Worm (Caenorhabditis elegans): ENCODE measurements around the gene hsp-75.

The hsp-75 gene

DNA sequence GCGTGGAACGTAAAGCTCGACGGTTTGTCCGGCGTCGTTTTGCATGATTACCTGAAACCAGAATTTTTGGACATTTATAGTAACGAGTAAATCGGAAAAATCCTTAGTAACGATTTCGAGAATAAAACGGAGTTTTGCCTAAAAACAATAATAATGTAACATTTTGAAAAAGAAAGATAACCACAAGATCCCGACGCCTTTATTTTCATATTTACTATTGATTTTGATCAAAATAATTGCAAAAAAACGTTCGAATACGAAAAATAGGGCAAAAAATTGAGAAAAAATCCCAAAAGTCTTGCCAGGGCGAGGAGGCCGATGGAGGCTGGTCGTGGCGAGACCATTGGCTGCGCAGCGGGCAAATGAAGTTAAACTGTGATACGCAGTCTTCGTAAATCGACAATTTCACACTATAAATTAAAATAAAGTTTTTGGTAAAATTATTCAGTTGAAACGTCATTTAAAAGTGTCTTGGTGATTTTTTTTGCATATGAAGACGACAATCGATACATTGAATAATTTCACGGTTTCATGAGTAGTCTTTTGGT, 36.9 kb downstream of the hsp-75 start, which contains the start of gene rps-21 (continued):
- TF ChIP-seq nhr-47 (tag; optimal IDR thresholded peaks at IDR 0.05): peak; percentile 84
- no peak for TF ChIP-seq Y116A8C.19 (tag; optimal IDR thresholded peaks at IDR 0.05; ENCODE audit: borderline replicate concordance)
- peak; percentile 88 for TF ChIP-seq xbp-1 (tag; optimal IDR thresholded peaks at IDR 0.05)
- TF ChIP-seq fos-1 (tag; optimal IDR thresholded peaks at IDR 0.05): peak; percentile 43
- peak; percentile 31 for TF ChIP-seq vab-15 (tag; optimal IDR thresholded peaks at IDR 0.05)
- no peak for TF ChIP-seq efl-3 (GFP tag; optimal IDR thresholded peaks at IDR 0.05)
- peak; percentile 88 for TF ChIP-seq nhr-20 (tag; optimal IDR thresholded peaks at IDR 0.05)
- peak; percentile 67 for TF ChIP-seq lin-13 (GFP tag; optimal IDR thresholded peaks at IDR 0.05)
- peak; percentile 60 for TF ChIP-seq pax-3 (tag; optimal IDR thresholded peaks at IDR 0.05)
- TF ChIP-seq lin-15B (tag; optimal IDR thresholded peaks at IDR 0.05): peak; percentile 83
- TF ChIP-seq snpc-4 (tag; optimal IDR thresholded peaks at IDR 0.05): peak; percentile 55
- TF ChIP-seq lir-3 (tag; optimal IDR thresholded peaks at IDR 0.05; ENCODE audit: poor library complexity): peak; percentile 47
- no peak for TF ChIP-seq hlh-17 (GFP tag; optimal IDR thresholded peaks at IDR 0.05; ENCODE audit: borderline replicate concordance)
- peak in 1 of 2 experiments; percentile 59 for TF ChIP-seq ztf-11 (tag; optimal IDR thresholded peaks at IDR 0.05)
- TF ChIP-seq unc-30 (tag; optimal IDR thresholded peaks at IDR 0.05): no peak
- TF ChIP-seq swsn-7 (tag; optimal IDR thresholded peaks at IDR 0.05): peak; percentile 80
- no peak for TF ChIP-seq unc-98 (GFP tag; IDR thresholded peaks at IDR 0.05)
- TF ChIP-seq lsy-2 (tag; optimal IDR thresholded peaks at IDR 0.05): peak; percentile 92 to 94
- TF ChIP-seq nhr-85 (tag): peak; percentile 91
- peak; percentile 76 for TF ChIP-seq fkh-8 (tag; optimal IDR thresholded peaks at IDR 0.05)
- peak; percentile 73 for TF ChIP-seq jun-1 (tag; optimal IDR thresholded peaks at IDR 0.05)
- TF ChIP-seq efl-1 (optimal IDR thresholded peaks at IDR 0.05): peak; percentile 86 to 88
- TF ChIP-seq efl-1 (GFP tag; optimal IDR thresholded peaks at IDR 0.05 in 1 of 2): peak; percentile 78 to 98
- TF ChIP-seq mep-1 (tag; optimal IDR thresholded peaks at IDR 0.05): peak; percentile 80
- 0 out of 2 replicates have a peak, but pooled peaks have one; percentile 9 for TF ChIP-seq ceh-88 (GFP tag; IDR thresholded peaks at IDR 0.05)
- no peak for TF ChIP-seq zag-1 (tag; optimal IDR thresholded peaks at IDR 0.05)
- no peak for TF ChIP-seq ama-1 (optimal IDR thresholded peaks at IDR 0.05)
- TF ChIP-seq nhr-90 (tag; optimal IDR thresholded peaks at IDR 0.05; ENCODE audit: poor library complexity): peak; percentile 72
- no peak for TF ChIP-seq sup-37 (GFP tag; optimal IDR thresholded peaks at IDR 0.05)
- TF ChIP-seq snu-23 (GFP tag; optimal IDR thresholded peaks at IDR 0.05): peak; percentile 91
- TF ChIP-seq nhr-71 (tag; optimal IDR thresholded peaks at IDR 0.05): peak; percentile 89
- TF ChIP-seq C16A3.4 (tag; optimal IDR thresholded peaks at IDR 0.05): peak; percentile 91
- TF ChIP-seq alr-1 (tag; optimal IDR thresholded peaks at IDR 0.05; ENCODE audit: borderline replicate concordance): no peak
- peak; percentile 88 for TF ChIP-seq tbx-2 (tag; optimal IDR thresholded peaks at IDR 0.05)
- TF ChIP-seq tlp-1 (tag; optimal IDR thresholded peaks at IDR 0.05): no peak
- no peak for TF ChIP-seq elt-2 (tag; optimal IDR thresholded peaks at IDR 0.05)
- peak; percentile 79 for TF ChIP-seq nhr-77 (tag; optimal IDR thresholded peaks at IDR 0.05)

DNA sequence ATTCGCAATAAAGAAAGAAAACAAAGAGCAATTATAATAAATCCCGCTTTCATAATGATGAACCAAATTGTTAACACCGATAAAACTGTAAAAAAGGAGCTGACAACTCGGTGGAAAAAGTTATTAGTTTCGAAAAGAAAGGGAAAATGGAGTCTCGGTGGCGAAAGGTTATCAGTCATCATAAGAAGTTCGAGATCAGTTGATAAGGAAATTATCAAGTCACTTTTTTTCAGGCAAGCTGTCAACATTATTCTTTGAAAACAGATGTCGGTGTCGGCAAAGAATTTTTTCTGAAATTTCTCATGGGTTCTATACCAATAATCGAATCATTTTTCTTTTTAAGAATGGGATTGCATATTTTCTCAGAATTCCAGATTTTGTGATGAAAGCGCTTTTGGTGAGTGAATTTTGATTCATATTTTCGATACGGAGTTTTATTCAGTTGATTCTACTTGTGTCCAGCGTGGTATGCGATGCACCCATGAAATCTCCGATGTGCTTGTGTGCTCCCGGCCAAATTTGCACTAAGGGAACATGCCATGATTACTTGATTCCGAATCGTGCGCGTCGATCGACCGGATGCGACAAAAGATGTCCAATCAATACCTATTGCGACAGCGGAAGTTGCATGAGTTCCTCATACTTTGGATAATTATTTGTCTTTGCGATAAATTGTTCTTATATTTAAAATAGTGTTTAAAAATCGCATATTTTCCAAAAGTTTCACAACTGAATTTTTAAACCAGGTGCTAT, 38.0 kb downstream of the hsp-75 start, which contains the start of the genes F37C12.21 and F37C12.10:
F37C12.21 (plus strand) TSS at position 58 of the 753 bp plus-strand sequence.
F37C12.10 (minus strand) TSS at position 85 of the 753 bp plus-strand sequence.
- TF ChIP-seq pag-3 (tag; optimal IDR thresholded peaks at IDR 0.05; ENCODE audit: borderline replicate concordance, insufficient read depth) (no peak), ztf-11 (tag; optimal IDR thresholded peaks at IDR 0.05) (no peak), ztf-4 (tag; optimal IDR thresholded peaks at IDR 0.05) (no peak), hlh-4 (tag; optimal IDR thresholded peaks at IDR 0.05) (no peak), hpl-2 (GFP tag; optimal IDR thresholded peaks at IDR 0.05) (no peak), unc-130 (tag; optimal IDR thresholded peaks at IDR 0.05) (no peak), lsy-2 (tag; optimal IDR thresholded peaks at IDR 0.05) (peak in 1 of 2 experiments; percentile 5), hlh-17 (GFP tag; optimal IDR thresholded peaks at IDR 0.05; ENCODE audit: borderline replicate concordance) (no peak), nhr-12 (tag; optimal IDR thresholded peaks at IDR 0.05) (no peak), nhr-76 (tag; optimal IDR thresholded peaks at IDR 0.05) (no peak), C34B4.2 (tag; optimal IDR thresholded peaks at IDR 0.05) (no peak), aly-2 (tag; optimal IDR thresholded peaks at IDR 0.05) (no peak), skn-1 (tag; optimal IDR thresholded peaks at IDR 0.05) (no peak), efl-1 (optimal IDR thresholded peaks at IDR 0.05) (no peak), efl-1 (GFP tag; optimal IDR thresholded peaks at IDR 0.05 in 1 of 2) (peak in 1 of 2 experiments; percentile 14), nhr-77 (tag; optimal IDR thresholded peaks at IDR 0.05) (no peak), sup-37 (GFP tag; optimal IDR thresholded peaks at IDR 0.05) (no peak), jun-1 (tag; optimal IDR thresholded peaks at IDR 0.05) (no peak), elt-2 (tag; optimal IDR thresholded peaks at IDR 0.05) (peak; percentile 37), mef-2 (tag; optimal IDR thresholded peaks at IDR 0.05) (no peak)

Measured in whole organism, L1 larva.